Fruit fly (Drosophila melanogaster) whole organism, embryonic: ENCODE results near the gene CG15034.

Source experiments
- CG10654 ChIP-seq: fragments of 200-800 bp; sonication (Bioruptor generic); optimal IDR thresholded peaks from 2 replicates; lab custom pipeline; 2016; ENCODE audit warnings: missing biosample characterization, missing genetic modification characterization
- CG11504 ChIP-seq: fragments of 200-800 bp; sonication (Bioruptor generic); optimal IDR thresholded peaks from 3 replicates; lab custom pipeline; 2019; ENCODE audit warnings: missing biosample characterization, mild to moderate bottlenecking, missing genetic modification characterization, moderate library complexity
- CG13894 ChIP-seq: fragments of 200-800 bp; sonication (Bioruptor generic); optimal IDR thresholded peaks from 3 replicates; lab custom pipeline; 2018; ENCODE audit warnings: missing biosample characterization, mild to moderate bottlenecking, missing genetic modification characterization, moderate library complexity
- CG6254 ChIP-seq: fragments of 200-800 bp; sonication (Bioruptor generic); optimal IDR thresholded peaks from 3 replicates; lab custom pipeline; 2017; ENCODE audit warnings: mild to moderate bottlenecking, missing biosample characterization, missing genetic modification reagents, missing genetic modification characterization
- CkIIα-i1 ChIP-seq: fragments of 200-800 bp; sonication (Bioruptor generic); IDR thresholded peaks from 2 replicates; pipeline ENCODE4 v1.3.6; 2022; ENCODE audit warnings: missing biosample characterization, missing genetic modification characterization
- Neu2 ChIP-seq: fragments of 200-800 bp; sonication (Bioruptor generic); optimal IDR thresholded peaks from 3 replicates; lab custom pipeline; 2016; ENCODE audit warnings: missing biosample characterization, missing genetic modification characterization, borderline replicate concordance
- Sry-β ChIP-seq: fragments of 200-800 bp; sonication (Bioruptor generic); optimal IDR thresholded peaks from 2 replicates; lab custom pipeline; 2018; ENCODE audit warnings: missing biosample characterization, mild to moderate bottlenecking, missing genetic modification characterization, moderate library complexity
- Stat92E ChIP-seq, 3 experiments: fragments of >200 bp in 2 of 3; fragments of 200-800 bp in 1 of 3; sonication (Bioruptor generic) in 1 of 3; optimal IDR thresholded peaks; 2 replicates each; lab custom pipeline; 2017 to 2019; ENCODE audit warnings: missing biosample characterization in 3 of 3, missing genetic modification characterization in 3 of 3, mild to moderate bottlenecking in 1 of 3, moderate library complexity in 1 of 3
- sob ChIP-seq: fragments of 200-800 bp; sonication (Bioruptor generic); IDR thresholded peaks from 2 replicates; pipeline ENCODE4 v1.3.6; 2022; ENCODE audit warnings: missing biosample characterization, missing genetic modification characterization
- tx ChIP-seq: fragments of 200-800 bp; sonication (Bioruptor generic); optimal IDR thresholded peaks from 2 replicates; lab custom pipeline; 2016; ENCODE audit warnings: missing biosample characterization, missing genetic modification characterization

- TF ChIP-seq CG6254: no peak
- no peak for TF ChIP-seq Sry-β (GFP tag; lab: Kevin White, UChicago)
- no peak for TF ChIP-seq Stat92E (GFP tag; optimal IDR thresholded peaks at IDR 0.05; lab: Kevin White, UChicago)
- no peak for TF ChIP-seq Neu2 (GFP tag; lab: Kevin White, UChicago)
- TF ChIP-seq CG10654: no peak
- TF ChIP-seq CkIIα-i1 (GFP tag; lab: Robert Waterston, UW): no peak
- TF ChIP-seq tx: no peak
- TF ChIP-seq CG13894 (tag; lab: Kevin White, UChicago): no peak
- TF ChIP-seq CG11504 (tag; lab: Kevin White, UChicago): no peak
- no peak for TF ChIP-seq sob (GFP tag; lab: Robert Waterston, UW)
Observed at dm6 chrX:7379569-7379968, 32.3 kb upstream of the CG15034 start.
